Fruit fly (Drosophila melanogaster): ENCODE measurements around the gene Tim13.
A peak's percentile ranks its signal among the peaks of the same experiment; 100 is the strongest.

- TF ChIP-seq CG14711 (tag; optimal IDR thresholded peaks at IDR 0.05) (peak; percentile 40), Crg-1 (GFP tag; optimal IDR thresholded peaks at IDR 0.05) (no peak), toe (GFP tag; optimal IDR thresholded peaks at IDR 0.05) (peak; percentile 60), CG7101 (tag; optimal IDR thresholded peaks at IDR 0.05) (peak; percentile 72)
Measured at dm6 chr3L:11822446-11823334, 48.4 kb upstream of the Tim13 start, which contains the start of gene RpL10Ab.
